Worm (Caenorhabditis elegans) whole organism, L1 larva: ENCODE data around the gene lec-1.

Experiments used
- C04F5.9 ChIP-seq: sonication (generic microtip); optimal IDR thresholded peaks from 2 replicates; lab custom pipeline; 2016; ENCODE audit warnings: missing genetic modification characterization, missing compliant biosample characterization
- C16A3.4 ChIP-seq: fragments of 150-350 bp; optimal IDR thresholded peaks from 2 replicates; lab custom pipeline; 2014; ENCODE audit warnings: missing biosample characterization, missing genetic modification characterization
- C34B4.2 ChIP-seq: sonication (generic microtip); optimal IDR thresholded peaks from 2 replicates; lab custom pipeline; 2017; ENCODE audit warnings: mild to moderate bottlenecking, missing genetic modification characterization, missing compliant biosample characterization
- F16B12.6 ChIP-seq: fragments of 150-350 bp; optimal IDR thresholded peaks from 2 replicates; lab custom pipeline; 2014; ENCODE audit warnings: missing biosample characterization, missing genetic modification characterization
- Y116A8C.19 ChIP-seq: sonication (generic microtip); optimal IDR thresholded peaks from 2 replicates; lab custom pipeline; 2016; ENCODE audit warnings: missing compliant biosample characterization, missing genetic modification characterization, borderline replicate concordance
- alr-1 ChIP-seq: fragments of 200-800 bp; sonication (Bioruptor generic); optimal IDR thresholded peaks from 2 replicates; lab custom pipeline; 2018; ENCODE audit warnings: borderline replicate concordance, mild to moderate bottlenecking, missing genetic modification characterization, missing compliant biosample characterization
- ama-1 ChIP-seq: fragments of 150-350 bp; optimal IDR thresholded peaks from 2 replicates; lab custom pipeline; 2014
- ceh-63 ChIP-seq: fragments of 200-800 bp; sonication (Bioruptor generic); optimal IDR thresholded peaks from 2 replicates; lab custom pipeline; 2018; ENCODE audit warnings: mild to moderate bottlenecking, missing genetic modification characterization, missing compliant biosample characterization
- ceh-8 ChIP-seq: fragments of 200-800 bp; sonication (Bioruptor generic); optimal IDR thresholded peaks from 2 replicates; lab custom pipeline; 2018; ENCODE audit warnings: mild to moderate bottlenecking, missing genetic modification characterization, moderate library complexity, missing compliant biosample characterization
- ceh-88 ChIP-seq: fragments of 200-800 bp; sonication (Bioruptor generic); IDR thresholded peaks from 2 replicates; pipeline ENCODE4 v1.3.6; 2022; ENCODE audit warnings: missing genetic modification characterization, missing compliant biosample characterization
- ceh-90 ChIP-seq: sonication (generic microtip); optimal IDR thresholded peaks from 2 replicates; lab custom pipeline; 2016; ENCODE audit warnings: missing genetic modification characterization, missing compliant biosample characterization
- ces-1 ChIP-seq: fragments of 150-350 bp; optimal IDR thresholded peaks from 2 replicates; lab custom pipeline; 2014; ENCODE audit warnings: missing biosample characterization, missing genetic modification reagents, missing genetic modification characterization
- dpl-1 ChIP-seq, 3 experiments: fragments of 150-350 bp in 2 of 3; sonication (generic microtip) in 1 of 3; optimal IDR thresholded peaks; 2 replicates each; lab custom pipeline; 2014 to 2017; ENCODE audit warnings: missing biosample characterization in 3 of 3, missing genetic modification characterization in 3 of 3, missing genetic modification reagents in 3 of 3
- dsc-1 ChIP-seq: sonication (generic microtip); optimal IDR thresholded peaks from 2 replicates; lab custom pipeline; 2016; ENCODE audit warnings: mild to moderate bottlenecking, missing genetic modification characterization, missing compliant biosample characterization
- egl-13 ChIP-seq: sonication (generic microtip); optimal IDR thresholded peaks from 2 replicates; lab custom pipeline; 2016; ENCODE audit warnings: missing genotype, missing genetic modification reagents, missing genetic modification characterization, missing compliant biosample characterization
- elt-2 ChIP-seq: sonication (generic microtip); optimal IDR thresholded peaks from 2 replicates; lab custom pipeline; 2016; ENCODE audit warnings: missing genetic modification characterization, mild to moderate bottlenecking, inconsistent platforms, missing compliant biosample characterization, missing genetic modification reagents
- elt-3 ChIP-seq, 6 experiments: fragments of 150-350 bp in 1 of 6; sonication (generic microtip); optimal IDR thresholded peaks; 2 replicates each; lab custom pipeline; 2017 to 2018; ENCODE audit warnings: missing biosample characterization in 6 of 6, missing genetic modification characterization in 6 of 6, inconsistent platforms in 1 of 6
- ets-5 ChIP-seq: fragments of 200-800 bp; sonication (Bioruptor generic); IDR thresholded peaks from 2 replicates; pipeline ENCODE4 v1.3.6; 2022; ENCODE audit warnings: missing genetic modification characterization, missing compliant biosample characterization
- fkh-10 ChIP-seq: sonication (generic microtip); optimal IDR thresholded peaks from 2 replicates; lab custom pipeline; 2017; ENCODE audit warnings: missing biosample characterization, missing genetic modification reagents, missing genetic modification characterization
- fkh-4 ChIP-seq: sonication (generic microtip); optimal IDR thresholded peaks from 2 replicates; lab custom pipeline; 2016; ENCODE audit warnings: missing compliant biosample characterization, missing genetic modification characterization, borderline replicate concordance
- fos-1 ChIP-seq: fragments of 150-350 bp; optimal IDR thresholded peaks from 2 replicates; lab custom pipeline; 2014; ENCODE audit warnings: missing biosample characterization, missing genetic modification characterization
- grh-1 ChIP-seq: fragments of 200-800 bp; sonication (Bioruptor generic); IDR thresholded peaks from 2 replicates; pipeline ENCODE4 v1.3.6; 2022; ENCODE audit warnings: missing genetic modification reagents, missing genetic modification characterization, missing compliant biosample characterization
- hlh-4 ChIP-seq: sonication (generic microtip); optimal IDR thresholded peaks from 2 replicates; lab custom pipeline; 2016; ENCODE audit warnings: mild to moderate bottlenecking, missing genetic modification characterization, missing compliant biosample characterization
- irx-1 ChIP-seq: sonication (generic microtip); optimal IDR thresholded peaks from 2 replicates; lab custom pipeline; 2016; ENCODE audit warnings: missing genetic modification characterization, missing compliant biosample characterization
- isw-1 ChIP-seq: fragments of 200-800 bp; sonication (Bioruptor generic); IDR thresholded peaks from 2 replicates; pipeline ENCODE4 v1.3.6; 2022; ENCODE audit warnings: missing genetic modification characterization, missing compliant biosample characterization
- lin-35 ChIP-seq, 2 experiments: fragments of 150-350 bp; optimal IDR thresholded peaks; 2 replicates each; lab custom pipeline; 2014; ENCODE audit warnings: missing biosample characterization in 2 of 2, missing genetic modification characterization in 2 of 2, missing genetic modification reagents in 2 of 2
- lin-39 ChIP-seq: fragments of 150-350 bp; optimal IDR thresholded peaks from 2 replicates; lab custom pipeline; 2014; ENCODE audit warnings: missing biosample characterization, missing genetic modification reagents, missing genetic modification characterization
- lsy-2 ChIP-seq, 2 experiments: fragments of 150-350 bp; optimal IDR thresholded peaks; 2 replicates each; lab custom pipeline; 2014; ENCODE audit warnings: missing biosample characterization in 2 of 2, missing genetic modification characterization in 2 of 2
- mab-9 ChIP-seq: fragments of 200-800 bp; sonication (Bioruptor generic); IDR thresholded peaks from 2 replicates; pipeline ENCODE4 v1.3.6; 2022; ENCODE audit warnings: missing genetic modification reagents, missing genetic modification characterization, missing compliant biosample characterization
- mep-1 ChIP-seq: fragments of 150-350 bp; optimal IDR thresholded peaks from 2 replicates; lab custom pipeline; 2014; ENCODE audit warnings: missing biosample characterization, missing genetic modification characterization
- nhr-11 ChIP-seq: fragments of 150-350 bp; optimal IDR thresholded peaks from 2 replicates; lab custom pipeline; 2014; ENCODE audit warnings: missing biosample characterization, missing genetic modification characterization
- nhr-12 ChIP-seq: sonication (generic microtip); optimal IDR thresholded peaks from 2 replicates; lab custom pipeline; 2017; ENCODE audit warnings: missing biosample characterization, missing genetic modification characterization
- nhr-19 ChIP-seq: fragments of 200-800 bp; sonication (Bioruptor generic); conservative IDR thresholded peaks from 2 replicates; pipeline ENCODE4 v1.3.6; 2022; ENCODE audit warnings: missing genetic modification characterization, missing compliant biosample characterization
- nhr-237 ChIP-seq: fragments of 150-350 bp; optimal IDR thresholded peaks from 2 replicates; lab custom pipeline; 2014; ENCODE audit warnings: missing biosample characterization, missing genetic modification characterization
- nhr-28 ChIP-seq: fragments of 150-350 bp; optimal IDR thresholded peaks from 2 replicates; lab custom pipeline; 2014; ENCODE audit warnings: missing biosample characterization, missing genetic modification characterization
- nhr-47 ChIP-seq: sonication (generic microtip); optimal IDR thresholded peaks from 2 replicates; lab custom pipeline; 2016; ENCODE audit warnings: mild to moderate bottlenecking, missing genetic modification characterization, moderate library complexity, missing compliant biosample characterization
- nhr-71 ChIP-seq: sonication (generic microtip); optimal IDR thresholded peaks from 2 replicates; lab custom pipeline; 2016; ENCODE audit warnings: mild to moderate bottlenecking, missing genetic modification characterization, moderate library complexity, missing compliant biosample characterization
- nhr-76 ChIP-seq: sonication (generic microtip); optimal IDR thresholded peaks from 2 replicates; lab custom pipeline; 2017; ENCODE audit warnings: missing biosample characterization, missing genetic modification characterization
- nhr-84 ChIP-seq: sonication (generic microtip); optimal IDR thresholded peaks from 2 replicates; lab custom pipeline; 2017; ENCODE audit warnings: missing biosample characterization, missing genetic modification characterization
- nhr-90 ChIP-seq: sonication (generic microtip); optimal IDR thresholded peaks from 2 replicates; lab custom pipeline; 2016; ENCODE audit warnings: mild to moderate bottlenecking, missing genetic modification characterization, missing compliant biosample characterization; ENCODE audit not compliant: poor library complexity
- pax-3 ChIP-seq: fragments of 200-800 bp; sonication (Bioruptor generic); optimal IDR thresholded peaks from 2 replicates; lab custom pipeline; 2018; ENCODE audit warnings: mild to moderate bottlenecking, missing genetic modification characterization, moderate library complexity, missing compliant biosample characterization
- skn-1 ChIP-seq: fragments of 150-350 bp; optimal IDR thresholded peaks from 2 replicates; lab custom pipeline; 2014; ENCODE audit warnings: missing biosample characterization, missing genetic modification characterization
- snpc-4 ChIP-seq: fragments of 150-350 bp; optimal IDR thresholded peaks from 2 replicates; lab custom pipeline; 2014; ENCODE audit warnings: missing biosample characterization, missing genetic modification characterization
- sup-37 ChIP-seq: fragments of 200-800 bp; sonication (Bioruptor generic); optimal IDR thresholded peaks from 2 replicates; lab custom pipeline; 2018; ENCODE audit warnings: mild to moderate bottlenecking, missing genetic modification characterization, missing compliant biosample characterization
- swsn-7 ChIP-seq: sonication (generic microtip); optimal IDR thresholded peaks from 2 replicates; lab custom pipeline; 2016; ENCODE audit warnings: missing genetic modification characterization, missing compliant biosample characterization
- tlp-1 ChIP-seq: fragments of 150-350 bp; optimal IDR thresholded peaks from 2 replicates; lab custom pipeline; 2014; ENCODE audit warnings: missing biosample characterization, missing genetic modification characterization
- unc-30 ChIP-seq: sonication (generic microtip); optimal IDR thresholded peaks from 2 replicates; lab custom pipeline; 2017; ENCODE audit warnings: missing biosample characterization, missing genetic modification characterization
- unc-62 ChIP-seq: fragments of 150-350 bp; optimal IDR thresholded peaks from 2 replicates; lab custom pipeline; 2014; ENCODE audit warnings: missing biosample characterization, missing genetic modification reagents, missing genetic modification characterization
- unc-86 ChIP-seq: sonication (generic microtip); optimal IDR thresholded peaks from 2 replicates; lab custom pipeline; 2016; ENCODE audit warnings: missing genetic modification characterization, missing compliant biosample characterization
- unc-98 ChIP-seq: fragments of 200-800 bp; sonication (Bioruptor generic); IDR thresholded peaks from 2 replicates; pipeline ENCODE4 v1.3.6; 2022; ENCODE audit warnings: missing genetic modification characterization, missing compliant biosample characterization
- xbp-1 ChIP-seq: sonication (generic microtip); optimal IDR thresholded peaks from 2 replicates; lab custom pipeline; 2016; ENCODE audit warnings: missing genetic modification characterization, missing compliant biosample characterization
- ztf-11 ChIP-seq, 2 experiments: sonication (generic microtip); optimal IDR thresholded peaks; 2 replicates each; lab custom pipeline; 2016 to 2017; ENCODE audit warnings: missing genetic modification characterization in 2 of 2, missing biosample characterization in 1 of 2, missing compliant biosample characterization in 1 of 2
- ztf-4 ChIP-seq: fragments of 150-350 bp; optimal IDR thresholded peaks from 2 replicates; lab custom pipeline; 2014; ENCODE audit warnings: missing biosample characterization, missing genetic modification characterization

The lec-1 gene

ce11 chrII:13199674-13200215 lies 4.4 kb downstream of the lec-1 start, which contains the start of gene btf-1 (continued):
- TF ChIP-seq swsn-7 (tag; lab: Kevin White, UChicago), result peak; percentile 83
- peak; percentile 86 for TF ChIP-seq nhr-19 (GFP tag; lab: Robert Waterston, UW)
- TF ChIP-seq pax-3 (tag; lab: Kevin White, UChicago), result peak; percentile 97
- TF ChIP-seq grh-1 (GFP tag; lab: Robert Waterston, UW), result peak; percentile 74
- TF ChIP-seq lsy-2 (tag; optimal IDR thresholded peaks at IDR 0.05; lab: Kevin White, UChicago), result peak; percentile 74 to 84
- TF ChIP-seq nhr-12 (tag; lab: Kevin White, UChicago), result no peak
- TF ChIP-seq lin-39 (tag; lab: Kevin White, UChicago), result peak; percentile 60
- no peak for TF ChIP-seq C34B4.2 (tag; lab: Kevin White, UChicago)
- TF ChIP-seq tlp-1 (tag; lab: Kevin White, UChicago), result no peak
- TF ChIP-seq fkh-4 (tag; lab: Kevin White, UChicago), result peak; percentile 79
- no peak for TF ChIP-seq F16B12.6 (tag; lab: Kevin White, UChicago)
- peak; percentile 95 to 97 for TF ChIP-seq lin-35 (GFP tag; optimal IDR thresholded peaks at IDR 0.05; lab: Kevin White, UChicago)
- peak; percentile 79 for TF ChIP-seq ceh-90 (tag; lab: Kevin White, UChicago)
- TF ChIP-seq Y116A8C.19 (tag; lab: Kevin White, UChicago), result peak; percentile 55
- peak; percentile 86 for TF ChIP-seq xbp-1
- TF ChIP-seq nhr-90 (tag; lab: Kevin White, UChicago), result peak; percentile 94
- peak; percentile 87 for TF ChIP-seq isw-1 (GFP tag; lab: Robert Waterston, UW)
- no peak for TF ChIP-seq nhr-84 (tag; lab: Kevin White, UChicago)
- peak in 1 of 2 experiments; percentile 85 for TF ChIP-seq ztf-11 (tag; optimal IDR thresholded peaks at IDR 0.05; lab: Kevin White, UChicago)
- peak; percentile 94 to 95 (median 95) for TF ChIP-seq dpl-1 (GFP tag; optimal IDR thresholded peaks at IDR 0.05; lab: Kevin White, UChicago)
- peak; percentile 71 for TF ChIP-seq sup-37 (GFP tag; lab: Kevin White, UChicago)
- TF ChIP-seq skn-1 (tag; lab: Kevin White, UChicago), result peak; percentile 28
- no peak for TF ChIP-seq fkh-10 (GFP tag; lab: Kevin White, UChicago)
- no peak for TF ChIP-seq ceh-63
- no peak for TF ChIP-seq ets-5 (GFP tag; lab: Robert Waterston, UW)
- TF ChIP-seq mep-1 (tag; lab: Kevin White, UChicago), result peak; percentile 84
- peak; percentile 80 for TF ChIP-seq egl-13
- no peak for TF ChIP-seq unc-30 (tag; lab: Kevin White, UChicago)
- TF ChIP-seq nhr-76 (tag; lab: Kevin White, UChicago), result no peak
- TF ChIP-seq nhr-237 (tag; lab: Kevin White, UChicago), result peak; percentile 50
- no peak for TF ChIP-seq ces-1 (GFP tag; lab: Kevin White, UChicago)
- TF ChIP-seq C16A3.4 (tag; lab: Kevin White, UChicago), result peak; percentile 83
- TF ChIP-seq ama-1 (lab: Kevin White, UChicago), result peak; percentile 86
- TF ChIP-seq hlh-4 (tag; lab: Kevin White, UChicago), result peak; percentile 69
- peak; percentile 78 for TF ChIP-seq elt-2 (tag; lab: Kevin White, UChicago)
- peak; percentile 82 for TF ChIP-seq unc-86
- peak; percentile 93 for TF ChIP-seq nhr-71
- peak; percentile 64 for TF ChIP-seq snpc-4 (tag; lab: Kevin White, UChicago)
- no peak for TF ChIP-seq alr-1
- no peak for TF ChIP-seq nhr-11 (tag; lab: Kevin White, UChicago)
- TF ChIP-seq unc-98 (GFP tag; lab: Robert Waterston, UW), result peak; percentile 87
- peak; percentile 73 for TF ChIP-seq fos-1 (tag; lab: Kevin White, UChicago)
- TF ChIP-seq elt-3 (tag; optimal IDR thresholded peaks at IDR 0.05; lab: Kevin White, UChicago), result peak in 2 of 6 experiments; percentile 49 to 74
- peak; percentile 95 for TF ChIP-seq nhr-47
- TF ChIP-seq dsc-1 (tag; lab: Kevin White, UChicago), result peak; percentile 86
- TF ChIP-seq unc-62, result no peak
- no peak for TF ChIP-seq nhr-28 (tag; lab: Kevin White, UChicago)
- TF ChIP-seq C04F5.9 (tag; lab: Kevin White, UChicago), result peak; percentile 82
- TF ChIP-seq mab-9, result peak; percentile 68; the same call in 1 of the 2 replicates
- peak; percentile 86 for TF ChIP-seq ceh-88
- TF ChIP-seq irx-1 (tag; lab: Kevin White, UChicago), result peak; percentile 87
- TF ChIP-seq ceh-8, result peak; percentile 84
- TF ChIP-seq ztf-4 (tag; lab: Kevin White, UChicago), result peak; percentile 13
